Fruit fly (Drosophila melanogaster): ENCODE data around the gene CG18599.

CG18599 gene

dm6 chr3R:18220211-18220749, 47.3 kb upstream of the CG18599 start, which contains the start of the genes CG7988 and CG7183 (continued):
- TF ChIP-seq CG33557 (GFP tag; optimal IDR thresholded peaks at IDR 0.05) = peak; percentile 97
- peak; percentile 79 for TF ChIP-seq D19B (GFP tag; optimal IDR thresholded peaks at IDR 0.05)
- TF ChIP-seq HLH4C (GFP tag; IDR thresholded peaks at IDR 0.05; ENCODE audit: partially characterized antibody) = no peak
- no peak for TF ChIP-seq odd (GFP tag; optimal IDR thresholded peaks at IDR 0.05)
- peak; percentile 99 for TF ChIP-seq H2.0 (GFP tag; IDR thresholded peaks at IDR 0.05)
- TF ChIP-seq HLH3B (GFP tag; IDR thresholded peaks at IDR 0.05) = peak; percentile 99
- TF ChIP-seq CG12391 (tag; optimal IDR thresholded peaks at IDR 0.05) = peak; percentile 100
- peak; percentile 94 to 98 for TF ChIP-seq Hr51 (GFP tag; optimal IDR thresholded peaks at IDR 0.05)
- TF ChIP-seq ATbp (GFP tag; optimal IDR thresholded peaks at IDR 0.05) = peak; percentile 94
- TF ChIP-seq Gsc (GFP tag; IDR thresholded peaks at IDR 0.05) = peak; percentile 95
- TF ChIP-seq CrebB (tag; optimal IDR thresholded peaks at IDR 0.05) = peak; percentile 96
- TF ChIP-seq Stat92E (GFP tag; optimal IDR thresholded peaks at IDR 0.05) = peak in 1 of 3 experiments; percentile 93
- TF ChIP-seq cato (GFP tag; optimal IDR thresholded peaks at IDR 0.05; ENCODE audit: borderline replicate concordance) = peak; percentile 96
- no peak for TF ChIP-seq tna (GFP tag; IDR thresholded peaks at IDR 0.05; ENCODE audit: partially characterized antibody)
- TF ChIP-seq CG6272 (GFP tag; IDR thresholded peaks at IDR 0.05) = peak; percentile 98
- peak; percentile 86 for TF ChIP-seq CG10431 (GFP tag; optimal IDR thresholded peaks at IDR 0.05)
- peak; percentile 87 for TF ChIP-seq Bdp1 (GFP tag; optimal IDR thresholded peaks at IDR 0.05)
- peak; percentile 97 for TF ChIP-seq rib (GFP tag; IDR thresholded peaks at IDR 0.05)
- peak; percentile 97 for TF ChIP-seq Sox100B (GFP tag; optimal IDR thresholded peaks at IDR 0.05)
- peak; percentile 74; the same call in 1 of the 3 replicates for TF ChIP-seq z (GFP tag; IDR thresholded peaks at IDR 0.05)
- TF ChIP-seq knrl (GFP tag; IDR thresholded peaks at IDR 0.05; ENCODE audit: partially characterized antibody) = no peak; the same call in 2 of the 3 replicates
- TF ChIP-seq CG8089 (GFP tag; optimal IDR thresholded peaks at IDR 0.05) = peak; percentile 94
- TF ChIP-seq Aef1 (GFP tag; IDR thresholded peaks at IDR 0.05) = peak; percentile 97
- peak; percentile 90 for TF ChIP-seq CG15011 (GFP tag; optimal IDR thresholded peaks at IDR 0.05)
- TF ChIP-seq CG8924 (tag; optimal IDR thresholded peaks at IDR 0.05) = peak; percentile 98
- no peak for TF ChIP-seq Doc3 (GFP tag; IDR thresholded peaks at IDR 0.05; ENCODE audit: partially characterized antibody)
- peak; percentile 91 for TF ChIP-seq bowl (GFP tag; IDR thresholded peaks at IDR 0.05)
- peak; percentile 89 for TF ChIP-seq scrt (GFP tag; optimal IDR thresholded peaks at IDR 0.05)
- peak; percentile 29 for TF ChIP-seq bigmax (GFP tag; optimal IDR thresholded peaks at IDR 0.05)
- peak; percentile 90 for TF ChIP-seq CG1603 (tag; optimal IDR thresholded peaks at IDR 0.05)
- peak; percentile 99 for TF ChIP-seq CG13424 (tag; optimal IDR thresholded peaks at IDR 0.05)
- peak; percentile 98 for TF ChIP-seq CG2120 (GFP tag; optimal IDR thresholded peaks at IDR 0.05)
- no peak for TF ChIP-seq hth (optimal IDR thresholded peaks at IDR 0.05)
- TF ChIP-seq onecut (GFP tag; IDR thresholded peaks at IDR 0.05) = peak; percentile 92
- peak; percentile 87 for TF ChIP-seq CG4328 (GFP tag; optimal IDR thresholded peaks at IDR 0.05)
- peak; percentile 99 for TF ChIP-seq CG30403 (GFP tag; optimal IDR thresholded peaks at IDR 0.05)
- TF ChIP-seq CG9817 (tag; optimal IDR thresholded peaks at IDR 0.05) = peak; percentile 98
- no peak for TF ChIP-seq ash1 (GFP tag; optimal IDR thresholded peaks at IDR 0.05)
- TF ChIP-seq CG18011 (GFP tag; optimal IDR thresholded peaks at IDR 0.05) = peak; percentile 88
- peak; percentile 50 for TF ChIP-seq kni (GFP tag; optimal IDR thresholded peaks at IDR 0.05)
- TF ChIP-seq esg (GFP tag; conservative IDR thresholded peaks at IDR 0.05) = peak; percentile 98
- TF ChIP-seq chif (GFP tag; optimal IDR thresholded peaks at IDR 0.05) = peak; percentile 93 to 98
- peak; percentile 98 for TF ChIP-seq PHDP (tag; optimal IDR thresholded peaks at IDR 0.05)
- TF ChIP-seq Ada2b (GFP tag; IDR thresholded peaks at IDR 0.05) = peak; percentile 98
- peak; percentile 96 to 99 for TF ChIP-seq dpn (GFP tag; optimal IDR thresholded peaks at IDR 0.05)
- TF ChIP-seq nerfin-1 (tag; optimal IDR thresholded peaks at IDR 0.05) = peak; percentile 97
- TF ChIP-seq CG34376 (GFP tag; optimal IDR thresholded peaks at IDR 0.05) = peak; percentile 88
- peak; percentile 90 for TF ChIP-seq CG12219 (GFP tag; optimal IDR thresholded peaks at IDR 0.05)

Measured in whole organism, embryonic.